Worm (Caenorhabditis elegans) whole organism, L4 larva: ENCODE measurements around the gene unc-86.

Experiments used
- daf-19 ChIP-seq: fragments of 200-800 bp; sonication (Bioruptor generic); conservative IDR thresholded peaks from 2 replicates; pipeline ENCODE4 v1.3.6; 2022; ENCODE audit warnings: missing genetic modification characterization, missing compliant biosample characterization
- fos-1 ChIP-seq: fragments of 150-350 bp; optimal IDR thresholded peaks from 2 replicates; lab custom pipeline; 2014; ENCODE audit warnings: missing biosample characterization, missing genetic modification characterization
- nhr-11 ChIP-seq: fragments of 150-350 bp; optimal IDR thresholded peaks from 2 replicates; lab custom pipeline; 2014; ENCODE audit warnings: missing biosample characterization, missing genetic modification characterization
- unc-62 ChIP-seq, 3 experiments: fragments of 150-350 bp in 1 of 3; sonication (generic microtip); optimal IDR thresholded peaks in 2 of 3; peaks in 1 of 3; 1 replicate in 1 of 3; 2 replicates in 2 of 3; lab custom pipeline; 2014 to 2017; ENCODE audit warnings: missing biosample characterization in 3 of 3, missing genetic modification characterization in 3 of 3, missing genetic modification reagents in 3 of 3, missing genotype in 1 of 3
- zag-1 ChIP-seq: fragments of 150-350 bp; optimal IDR thresholded peaks from 2 replicates; lab custom pipeline; 2014; ENCODE audit warnings: missing biosample characterization, missing genetic modification characterization
- zfp-2 ChIP-seq: sonication (generic microtip); optimal IDR thresholded peaks from 2 replicates; lab custom pipeline; 2016; ENCODE audit warnings: mild to moderate bottlenecking, missing genetic modification characterization, missing compliant biosample characterization

ce11 chrIII:8235880-8236279 lies 19.7 kb upstream of the unc-86 start, which contains the start of gene C02F5.5:
- no peak for TF ChIP-seq nhr-11 (tag; lab: Kevin White, UChicago)
- no peak for TF ChIP-seq zag-1
- TF ChIP-seq zfp-2 (tag; lab: Kevin White, UChicago): no peak
- no peak for TF ChIP-seq daf-19 (GFP tag; lab: Robert Waterston, UW)
- TF ChIP-seq fos-1 (tag; lab: Kevin White, UChicago): no peak
- no peak for TF ChIP-seq unc-62 (GFP tag; optimal IDR thresholded peaks at IDR 0.05 in 1 of 2; lab: Kevin White, UChicago)
- TF ChIP-seq unc-62 (tag; optimal IDR thresholded peaks at IDR 0.05; lab: Kevin White, UChicago): no peak
